Fruit fly (Drosophila melanogaster) whole organism, wandering third instar larva: ENCODE results near the gene CG3517.

Experiments
- CG32264 ChIP-seq: fragments of 200-800 bp; sonication (Bioruptor generic); optimal IDR thresholded peaks from 2 replicates; lab custom pipeline; 2016; ENCODE audit warnings: missing biosample characterization, missing genetic modification characterization
- Dif ChIP-seq: fragments of 200-275, 200-300 bp; sonication (Bioruptor generic); optimal IDR thresholded peaks from 2 replicates; lab custom pipeline; 2018; ENCODE audit warnings: missing biosample characterization, missing genetic modification characterization; ENCODE audit not compliant: partially characterized antibody
- Jra ChIP-seq: sonication (Bioruptor generic); optimal IDR thresholded peaks from 2 replicates; lab custom pipeline; 2016; ENCODE audit warnings: missing biosample characterization, missing genetic modification characterization
- N ChIP-seq: fragments of >200 bp; optimal IDR thresholded peaks from 2 replicates; lab custom pipeline; 2018; ENCODE audit warnings: missing biosample characterization, missing external identifiers, missing genetic modification characterization
- OdsH ChIP-seq: fragments of 200-800 bp; sonication (Bioruptor generic); optimal IDR thresholded peaks from 2 replicates; lab custom pipeline; 2016; ENCODE audit warnings: missing biosample characterization, mild to moderate bottlenecking, missing genetic modification characterization
- Rel ChIP-seq, 2 experiments: fragments of 200-800 bp; sonication (Bioruptor generic) in 1 of 2; optimal IDR thresholded peaks; 2 replicates in 1 of 2; 3 replicates in 1 of 2; lab custom pipeline; 2016 to 2019; ENCODE audit warnings: mild to moderate bottlenecking in 2 of 2, missing biosample characterization in 2 of 2, missing genetic modification characterization in 2 of 2, moderate library complexity in 1 of 2
- Sp1 ChIP-seq: fragments of 200-800 bp; sonication (Bioruptor generic); optimal IDR thresholded peaks from 3 replicates; lab custom pipeline; 2019; ENCODE audit warnings: missing biosample characterization, mild to moderate bottlenecking, missing genetic modification characterization, moderate library complexity
- brk ChIP-seq: fragments of 200-800 bp; sonication (Bioruptor generic); optimal IDR thresholded peaks from 2 replicates; lab custom pipeline; 2016; ENCODE audit warnings: missing biosample characterization, mild to moderate bottlenecking, missing genetic modification characterization
- dmrt93B ChIP-seq: fragments of 200-800 bp; sonication (Bioruptor generic); optimal IDR thresholded peaks from 2 replicates; lab custom pipeline; 2018; ENCODE audit warnings: missing biosample characterization, mild to moderate bottlenecking, missing genetic modification characterization

DNA sequence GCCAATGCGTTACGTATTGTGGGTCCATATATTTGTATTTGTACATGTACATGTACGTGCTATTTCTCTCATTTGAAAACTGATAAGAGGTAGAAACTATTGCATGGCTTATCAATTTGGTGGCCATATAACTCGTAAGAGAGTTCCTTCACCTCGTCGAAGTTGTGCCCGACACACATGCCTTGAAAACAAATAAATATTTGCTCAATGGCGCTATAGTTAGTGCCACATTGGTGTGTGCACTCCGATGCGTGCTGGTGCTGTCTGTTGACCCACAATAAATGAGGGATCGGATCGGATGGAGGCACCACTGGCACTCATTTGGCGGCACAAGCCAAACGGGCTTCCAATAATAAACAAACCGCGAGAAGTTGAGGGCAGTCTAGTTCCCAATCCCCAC, 47.2 kb upstream of the CG3517 start:
- TF ChIP-seq dmrt93B, result no peak
- TF ChIP-seq Rel (GFP tag; optimal IDR thresholded peaks at IDR 0.05; lab: Kevin White, UChicago), result no peak
- no peak for TF ChIP-seq Rel (tag; optimal IDR thresholded peaks at IDR 0.05; lab: Kevin White, UChicago)
- TF ChIP-seq brk (GFP tag; lab: Kevin White, UChicago), result no peak
- TF ChIP-seq Jra, result no peak
- TF ChIP-seq Dif, result no peak
- no peak for TF ChIP-seq N (GFP tag; lab: Kevin White, UChicago)
- no peak for TF ChIP-seq OdsH (GFP tag; lab: Kevin White, UChicago)
- TF ChIP-seq Sp1 (GFP tag; lab: Kevin White, UChicago), result no peak
- no peak for TF ChIP-seq CG32264 (GFP tag; lab: Kevin White, UChicago)
